Worm (Caenorhabditis elegans): ENCODE results near the gene luc-7L3.

ce11 chrII:67663-68062, 30.2 kb downstream of the luc-7L3 start:
- TF ChIP-seq ceh-36 (tag; optimal IDR thresholded peaks at IDR 0.05) = no peak
- TF ChIP-seq scrt-1 (GFP tag; IDR thresholded peaks at IDR 0.05) = no peak
- no peak for TF ChIP-seq hnd-1 (tag; optimal IDR thresholded peaks at IDR 0.05)
- no peak for TF ChIP-seq flt-1 (GFP tag; IDR thresholded peaks at IDR 0.05)
- TF ChIP-seq hmg-4 (GFP tag; optimal IDR thresholded peaks at IDR 0.05) = no peak
- TF ChIP-seq sea-1 (GFP tag; conservative IDR thresholded peaks at IDR 0.05) = no peak
- no peak for TF ChIP-seq hmbx-1 (tag; optimal IDR thresholded peaks at IDR 0.05)
- TF ChIP-seq ets-7 (tag; optimal IDR thresholded peaks at IDR 0.05) = no peak
- no peak for TF ChIP-seq ama-1 (optimal IDR thresholded peaks at IDR 0.05)
- no peak for TF ChIP-seq tra-4 (tag; optimal IDR thresholded peaks at IDR 0.05)

All from whole organism, early embryonic.